Fruit fly (Drosophila melanogaster) whole organism, adult: ENCODE measurements around the gene Mrp5.

ENCODE experiments used
- CG11617 ChIP-seq: fragments of 200-800 bp; sonication (Bioruptor generic); optimal IDR thresholded peaks from 2 replicates; lab custom pipeline; 2017; ENCODE audit warnings: mild to moderate bottlenecking, missing biosample characterization, missing genetic modification reagents, missing genetic modification characterization
- CG12768 ChIP-seq: fragments of 200-800 bp; sonication (Bioruptor generic); optimal IDR thresholded peaks from 2 replicates; lab custom pipeline; 2017; ENCODE audit warnings: missing biosample characterization, missing genetic modification characterization, mild to moderate bottlenecking, moderate library complexity, missing genetic modification reagents
- CG14711 ChIP-seq: fragments of 200-800 bp; sonication (Bioruptor generic); optimal IDR thresholded peaks from 2 replicates; lab custom pipeline; 2018; ENCODE audit warnings: missing biosample characterization, mild to moderate bottlenecking, missing genetic modification characterization, moderate library complexity
- CG1620 ChIP-seq: fragments of 200-800 bp; sonication (Bioruptor generic); optimal IDR thresholded peaks from 2 replicates; lab custom pipeline; 2016; ENCODE audit warnings: missing biosample characterization, missing genetic modification characterization
- CG33017 ChIP-seq: fragments of 200-800 bp; sonication (Bioruptor generic); optimal IDR thresholded peaks from 2 replicates; lab custom pipeline; 2018; ENCODE audit warnings: missing biosample characterization, mild to moderate bottlenecking, missing genetic modification characterization, moderate library complexity
- CG5204 ChIP-seq: fragments of 200-800 bp; sonication (Bioruptor generic); optimal IDR thresholded peaks from 2 replicates; lab custom pipeline; 2016; ENCODE audit warnings: missing biosample characterization, missing genetic modification characterization
- CG7045 ChIP-seq: fragments of 200-800 bp; sonication (Bioruptor generic); optimal IDR thresholded peaks from 2 replicates; lab custom pipeline; 2017; ENCODE audit warnings: missing biosample characterization, mild to moderate bottlenecking, missing genetic modification characterization
- CG7101 ChIP-seq: fragments of 200-800 bp; sonication (Bioruptor generic); optimal IDR thresholded peaks from 2 replicates; lab custom pipeline; 2018; ENCODE audit warnings: missing biosample characterization, mild to moderate bottlenecking, missing genetic modification characterization, moderate library complexity
- Clk ChIP-seq: fragments of 200-800 bp; sonication (Bioruptor generic); optimal IDR thresholded peaks from 2 replicates; lab custom pipeline; 2017; ENCODE audit warnings: missing biosample characterization, missing genetic modification characterization
- Crg-1 ChIP-seq: fragments of 200-800 bp; sonication (Bioruptor generic); optimal IDR thresholded peaks from 2 replicates; lab custom pipeline; 2016; ENCODE audit warnings: missing biosample characterization, missing genetic modification characterization
- Hr96 ChIP-seq: fragments of 200-800 bp; sonication (Bioruptor generic); optimal IDR thresholded peaks from 2 replicates; lab custom pipeline; 2016; ENCODE audit warnings: missing biosample characterization, missing genetic modification characterization
- Mnt ChIP-seq: fragments of 200-800 bp; sonication (Bioruptor generic); optimal IDR thresholded peaks from 2 replicates; lab custom pipeline; 2016; ENCODE audit warnings: missing biosample characterization, mild to moderate bottlenecking, missing genetic modification characterization
- bab1 ChIP-seq: fragments of 200-800 bp; sonication (Bioruptor generic); optimal IDR thresholded peaks from 3 replicates; lab custom pipeline; 2019; ENCODE audit warnings: missing biosample characterization, mild to moderate bottlenecking, missing genetic modification characterization, moderate library complexity
- cic ChIP-seq: fragments of 200-800 bp; sonication (Bioruptor generic); optimal IDR thresholded peaks from 2 replicates; lab custom pipeline; 2017; ENCODE audit warnings: missing biosample characterization, mild to moderate bottlenecking, missing genetic modification characterization, moderate library complexity
- cnc ChIP-seq, 2 experiments: fragments of >200 bp; optimal IDR thresholded peaks; 2 replicates each; lab custom pipeline; 2017
- kay ChIP-seq: fragments of 200-800 bp; sonication (Bioruptor generic); peaks from one replicate; lab custom pipeline; 2016; ENCODE audit warnings: missing biosample characterization, missing genetic modification characterization, borderline replicate concordance
- ovo ChIP-seq: fragments of 200-800 bp; sonication (Bioruptor generic); optimal IDR thresholded peaks from 2 replicates; lab custom pipeline; 2016; ENCODE audit warnings: missing biosample characterization, missing genetic modification characterization
- pad ChIP-seq: fragments of 200-800 bp; sonication (Bioruptor generic); optimal IDR thresholded peaks from 3 replicates; lab custom pipeline; 2017; ENCODE audit warnings: missing biosample characterization, missing genetic modification characterization, mild to moderate bottlenecking, moderate library complexity, missing genetic modification reagents
- tj ChIP-seq: fragments of 200-800 bp; sonication (Bioruptor generic); optimal IDR thresholded peaks from 3 replicates; lab custom pipeline; 2017; ENCODE audit warnings: missing biosample characterization, mild to moderate bottlenecking, missing genetic modification characterization, moderate library complexity
- toe ChIP-seq: fragments of 200-800 bp; sonication (Bioruptor generic); optimal IDR thresholded peaks from 2 replicates; lab custom pipeline; 2016; ENCODE audit warnings: missing biosample characterization, missing genetic modification characterization

Mrp5 gene

DNA sequence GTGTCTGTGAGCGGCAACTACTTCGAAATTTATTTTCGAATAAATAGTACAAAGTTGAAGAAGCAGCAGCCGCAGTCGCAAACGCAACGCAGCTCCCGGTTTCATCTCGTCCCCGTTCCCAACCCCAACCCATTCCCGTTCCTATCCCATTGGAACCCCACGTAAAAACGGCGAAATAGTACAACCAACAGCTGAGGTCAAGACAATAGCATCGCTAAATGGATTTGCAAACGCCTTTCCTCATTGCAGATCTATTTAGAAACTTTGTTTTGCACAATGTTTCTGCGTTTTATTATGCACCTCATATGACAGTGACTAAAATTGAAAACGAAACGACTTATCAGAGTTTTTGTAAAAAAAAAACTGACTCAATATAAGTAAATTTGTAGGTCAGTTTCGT lies 15.9 kb upstream of the Mrp5 start:
- TF ChIP-seq CG5204 (GFP tag; lab: Kevin White, UChicago): no peak
- peak; percentile 12 for TF ChIP-seq CG12768 (GFP tag; lab: Kevin White, UChicago)
- no peak for TF ChIP-seq cnc (optimal IDR thresholded peaks at IDR 0.05; lab: Kevin White, UChicago)

DNA sequence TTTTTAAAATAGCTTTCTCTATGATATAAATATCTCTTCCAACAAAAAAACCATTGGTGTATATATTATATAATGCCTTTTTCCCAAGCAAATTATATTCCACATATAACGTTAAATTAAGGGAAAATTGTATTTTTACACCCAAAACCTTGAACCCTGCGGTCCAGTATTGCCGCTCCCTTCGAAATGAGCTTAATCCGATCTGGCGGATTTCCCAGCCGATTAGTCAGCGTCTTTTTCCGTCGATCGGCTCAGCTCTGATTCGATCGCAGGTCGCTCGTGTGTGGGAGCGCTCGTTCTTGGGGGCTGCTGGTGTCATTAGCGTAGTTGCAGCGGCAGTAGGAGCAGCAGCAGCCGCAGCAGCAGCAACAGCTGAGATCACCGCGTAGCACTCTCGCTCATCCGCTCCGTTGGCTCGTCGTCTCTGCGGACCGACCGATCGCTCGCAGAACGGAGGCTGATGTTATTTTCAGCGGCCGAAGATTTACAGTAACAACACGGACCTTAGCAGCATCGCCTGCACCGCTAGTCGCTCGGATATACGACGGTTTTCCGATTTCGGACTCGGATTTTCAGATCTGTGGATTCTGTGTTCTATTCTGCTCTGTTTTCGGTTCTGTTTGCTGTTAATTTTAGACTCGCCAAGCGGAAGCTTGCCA lies 15.0 kb upstream of the Mrp5 start, which contains the start of gene CG4733:
Gene CG4733 (plus strand): TSS at position 350 of the 659 bp plus-strand sequence.
- TF ChIP-seq tj (GFP tag; lab: Kevin White, UChicago) (peak; percentile 7), CG5204 (GFP tag; lab: Kevin White, UChicago) (peak; percentile 55), pad (peak; percentile 2), Crg-1 (GFP tag; lab: Kevin White, UChicago) (no peak), toe (GFP tag; lab: Kevin White, UChicago) (peak; percentile 20), CG7101 (tag; lab: Kevin White, UChicago) (peak; percentile 30), kay (no peak), ovo (peak; percentile 33)

DNA sequence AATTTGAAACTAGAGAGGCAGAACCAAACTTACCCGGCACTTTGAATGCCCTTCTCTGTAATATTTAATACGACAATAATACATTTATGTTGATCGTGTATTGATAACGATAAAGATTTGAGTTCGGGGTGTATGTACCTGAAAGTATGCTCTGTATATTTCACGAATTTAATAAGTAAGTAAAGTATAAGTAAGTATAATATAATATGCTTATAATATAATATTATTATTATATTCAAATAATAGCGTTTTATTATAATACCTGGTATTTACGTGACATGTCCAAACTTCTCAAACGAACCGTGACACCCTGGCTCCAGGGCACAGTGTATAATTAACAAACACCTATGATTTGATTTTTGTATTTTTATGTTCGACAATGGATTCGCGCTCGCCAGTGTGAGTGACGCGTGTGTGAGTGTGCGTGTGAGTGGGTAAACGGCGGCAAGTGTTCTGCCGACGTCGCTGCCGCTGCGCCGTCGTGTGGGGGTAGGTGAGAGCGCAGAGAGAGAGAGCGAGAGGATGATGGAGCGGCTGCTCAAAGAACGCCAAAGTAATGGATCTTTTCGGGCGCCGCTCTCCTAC lies 14.2 kb upstream of the Mrp5 start:
- no peak for TF ChIP-seq pad
- TF ChIP-seq CG11617 (GFP tag; lab: Kevin White, UChicago): no peak
- TF ChIP-seq CG1620 (GFP tag; lab: Kevin White, UChicago): no peak
- TF ChIP-seq CG12768 (GFP tag; lab: Kevin White, UChicago): peak; percentile 12
- peak; percentile 52 for TF ChIP-seq CG14711 (tag; lab: Kevin White, UChicago)
- no peak for TF ChIP-seq bab1 (GFP tag; lab: Kevin White, UChicago)
- no peak for TF ChIP-seq Mnt (GFP tag; lab: Kevin White, UChicago)
- peak; percentile 15 for TF ChIP-seq CG33017 (tag; lab: Kevin White, UChicago)
- TF ChIP-seq CG7101 (tag; lab: Kevin White, UChicago): peak; percentile 8
- no peak for TF ChIP-seq Hr96 (GFP tag; lab: Kevin White, UChicago)
- no peak for TF ChIP-seq CG5204 (GFP tag; lab: Kevin White, UChicago)
- no peak for TF ChIP-seq Crg-1 (GFP tag; lab: Kevin White, UChicago)
- no peak for TF ChIP-seq Clk (GFP tag; lab: Kevin White, UChicago)
- TF ChIP-seq ovo: no peak
- TF ChIP-seq kay: no peak
- no peak for TF ChIP-seq CG7045 (GFP tag; lab: Kevin White, UChicago)
- no peak for TF ChIP-seq cic (GFP tag; lab: Kevin White, UChicago)
- no peak for TF ChIP-seq tj (GFP tag; lab: Kevin White, UChicago)
- TF ChIP-seq cnc (optimal IDR thresholded peaks at IDR 0.05; lab: Kevin White, UChicago): no peak

DNA sequence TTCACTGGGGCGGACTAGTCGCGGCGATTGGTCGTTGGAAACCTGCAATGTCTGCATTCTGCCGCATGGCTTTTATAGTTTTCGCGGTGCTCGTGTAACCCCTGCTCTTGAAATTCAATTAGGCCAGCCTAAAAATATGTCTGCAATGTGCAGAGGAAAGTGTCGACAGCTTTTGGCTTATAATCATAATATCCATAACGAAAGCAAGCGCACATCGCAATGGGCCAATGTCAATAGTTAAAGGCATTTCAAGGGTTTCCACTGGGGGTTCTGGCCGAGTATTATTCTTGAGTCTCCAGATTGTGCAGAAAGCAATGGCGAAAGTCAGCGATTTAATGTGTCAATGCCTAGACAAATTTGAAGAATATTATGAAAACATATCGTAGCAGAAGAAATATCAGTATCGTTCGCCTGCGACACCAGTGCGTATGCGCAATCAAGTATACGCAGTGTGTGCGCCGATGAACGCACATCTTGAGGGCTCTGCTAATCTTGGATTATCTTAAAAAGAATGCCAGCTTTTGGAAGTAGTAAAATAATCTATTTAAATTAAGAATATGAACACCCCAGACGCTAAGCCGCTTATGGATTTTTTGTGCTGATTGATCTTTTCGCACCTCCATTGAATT lies 12.8 kb upstream of the Mrp5 start, which contains the start of gene ninaE:
Gene ninaE (minus strand): TSS at position 51 of the 629 bp plus-strand sequence.
- TF ChIP-seq kay (no peak), CG33017 (tag; lab: Kevin White, UChicago) (no peak), tj (GFP tag; lab: Kevin White, UChicago) (no peak), CG7045 (GFP tag; lab: Kevin White, UChicago) (no peak), pad (no peak), bab1 (GFP tag; lab: Kevin White, UChicago) (no peak), toe (GFP tag; lab: Kevin White, UChicago) (no peak), Hr96 (GFP tag; lab: Kevin White, UChicago) (no peak), CG5204 (GFP tag; lab: Kevin White, UChicago) (no peak), Clk (GFP tag; lab: Kevin White, UChicago) (no peak), Mnt (GFP tag; lab: Kevin White, UChicago) (no peak), ovo (no peak), CG11617 (GFP tag; lab: Kevin White, UChicago) (no peak), CG1620 (GFP tag; lab: Kevin White, UChicago) (no peak), cnc (optimal IDR thresholded peaks at IDR 0.05; lab: Kevin White, UChicago) (no peak), cic (GFP tag; lab: Kevin White, UChicago) (no peak), Crg-1 (GFP tag; lab: Kevin White, UChicago) (no peak), CG14711 (tag; lab: Kevin White, UChicago) (no peak), CG12768 (GFP tag; lab: Kevin White, UChicago) (no peak)

DNA sequence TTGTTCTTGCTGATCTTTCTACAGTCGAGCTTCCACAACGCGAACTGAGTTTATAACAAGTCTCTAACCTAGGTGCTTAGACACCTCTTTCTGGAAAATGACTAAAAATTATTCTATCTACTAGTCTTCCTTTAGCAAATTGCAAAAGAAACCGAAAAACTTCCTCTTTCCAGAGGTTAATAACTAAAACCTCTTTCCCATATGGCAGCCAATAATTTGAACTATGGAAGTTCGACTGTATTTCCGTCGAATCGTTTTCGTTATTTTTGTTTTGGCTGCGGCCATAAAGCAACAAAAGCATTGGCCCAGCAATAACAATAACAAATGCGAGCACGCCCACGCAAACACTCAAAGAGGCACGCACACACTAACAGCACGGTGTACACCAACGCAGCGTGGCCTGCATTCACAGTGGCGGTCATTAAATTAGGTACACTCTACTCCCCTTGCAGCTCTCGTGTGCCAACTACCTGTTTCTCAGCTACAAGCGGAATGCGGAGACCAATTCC lies 5.0 kb upstream of the Mrp5 start:
- TF ChIP-seq Mnt (GFP tag; lab: Kevin White, UChicago): peak; percentile 61
- TF ChIP-seq kay: no peak
- TF ChIP-seq CG11617 (GFP tag; lab: Kevin White, UChicago): peak; percentile 62
- TF ChIP-seq Hr96 (GFP tag; lab: Kevin White, UChicago): peak; percentile 37
- no peak for TF ChIP-seq CG5204 (GFP tag; lab: Kevin White, UChicago)
- no peak for TF ChIP-seq toe (GFP tag; lab: Kevin White, UChicago)
- TF ChIP-seq cnc (optimal IDR thresholded peaks at IDR 0.05; lab: Kevin White, UChicago): no peak
- TF ChIP-seq ovo: no peak
- peak; percentile 52 for TF ChIP-seq pad
- TF ChIP-seq CG1620 (GFP tag; lab: Kevin White, UChicago): peak; percentile 18
- peak; percentile 74 for TF ChIP-seq bab1 (GFP tag; lab: Kevin White, UChicago)
- no peak for TF ChIP-seq Clk (GFP tag; lab: Kevin White, UChicago)
- TF ChIP-seq Crg-1 (GFP tag; lab: Kevin White, UChicago): peak; percentile 26
- peak; percentile 66 for TF ChIP-seq CG7101 (tag; lab: Kevin White, UChicago)
- TF ChIP-seq tj (GFP tag; lab: Kevin White, UChicago): peak; percentile 11
- TF ChIP-seq CG12768 (GFP tag; lab: Kevin White, UChicago): peak; percentile 52
- TF ChIP-seq CG33017 (tag; lab: Kevin White, UChicago): peak; percentile 59
- no peak for TF ChIP-seq CG7045 (GFP tag; lab: Kevin White, UChicago)
- TF ChIP-seq cic (GFP tag; lab: Kevin White, UChicago): no peak
- peak; percentile 35 for TF ChIP-seq CG14711 (tag; lab: Kevin White, UChicago)
